Fruit fly (Drosophila melanogaster) whole organism, embryonic: ENCODE measurements around the gene CG10663.

Experiments
- Awh ChIP-seq: fragments of 200-800 bp; sonication (Bioruptor generic); IDR thresholded peaks from 2 replicates; pipeline ENCODE4, ENCODE4 v1.3.6; 2022; ENCODE audit warnings: missing biosample characterization, missing genetic modification characterization
- Blimp-1 ChIP-seq: fragments of 200-800 bp; sonication (Bioruptor generic); optimal IDR thresholded peaks from 3 replicates; lab custom pipeline; 2018; ENCODE audit warnings: missing biosample characterization, missing genetic modification characterization, mild to moderate bottlenecking, moderate library complexity, missing genetic modification reagents
- BtbVII ChIP-seq: fragments of 200-800 bp; sonication (Bioruptor generic); optimal IDR thresholded peaks from 3 replicates; lab custom pipeline; 2017; ENCODE audit warnings: missing biosample characterization, mild to moderate bottlenecking, missing genetic modification characterization
- CG10274 ChIP-seq: fragments of 200-800 bp; sonication (Bioruptor generic); optimal IDR thresholded peaks from 3 replicates; lab custom pipeline; 2017; ENCODE audit warnings: missing biosample characterization, mild to moderate bottlenecking, missing genetic modification characterization
- CG1529 ChIP-seq: fragments of 200-800 bp; sonication (Bioruptor generic); optimal IDR thresholded peaks from 3 replicates; lab custom pipeline; 2018; ENCODE audit warnings: missing biosample characterization, missing genetic modification characterization
- CG1647 ChIP-seq: fragments of 200-800 bp; sonication (Bioruptor generic); optimal IDR thresholded peaks from 3 replicates; lab custom pipeline; 2016; ENCODE audit warnings: missing biosample characterization, missing genetic modification characterization
- CG17359 ChIP-seq: fragments of 200-800 bp; sonication (Bioruptor generic); optimal IDR thresholded peaks from 3 replicates; lab custom pipeline; 2018; ENCODE audit warnings: missing biosample characterization, mild to moderate bottlenecking, missing genetic modification characterization, moderate library complexity
- CG17912 ChIP-seq: fragments of 200-800 bp; sonication (Bioruptor generic); optimal IDR thresholded peaks from 2 replicates; lab custom pipeline; 2018; ENCODE audit warnings: missing biosample characterization, mild to moderate bottlenecking, missing genetic modification characterization
- CG18262 ChIP-seq: fragments of 200-800 bp; optimal IDR thresholded peaks from 3 replicates; lab custom pipeline; 2019; ENCODE audit warnings: missing biosample characterization, mild to moderate bottlenecking, missing genetic modification characterization, moderate library complexity
- CG18599 ChIP-seq: fragments of 200-800 bp; sonication (Bioruptor generic); optimal IDR thresholded peaks from 3 replicates; lab custom pipeline; 2017; ENCODE audit warnings: missing biosample characterization, missing genetic modification characterization, mild to moderate bottlenecking, moderate library complexity, missing genetic modification reagents
- CG2120 ChIP-seq: fragments of 200-800 bp; sonication (Bioruptor generic); optimal IDR thresholded peaks from 3 replicates; lab custom pipeline; 2016; ENCODE audit warnings: missing biosample characterization, missing genetic modification characterization
- CG2202 ChIP-seq: fragments of 200-800 bp; sonication (Bioruptor generic); optimal IDR thresholded peaks from 2 replicates; lab custom pipeline; 2018; ENCODE audit warnings: missing biosample characterization, mild to moderate bottlenecking, missing genetic modification characterization
- CG3163 ChIP-seq: fragments of 200-800 bp; sonication (Bioruptor generic); optimal IDR thresholded peaks from 3 replicates; lab custom pipeline; 2016; ENCODE audit warnings: missing biosample characterization, missing genetic modification characterization
- CG43689 ChIP-seq: fragments of 200-800 bp; sonication (Bioruptor generic); IDR thresholded peaks from 2 replicates; pipeline ENCODE4 v1.3.6; 2022; ENCODE audit warnings: missing biosample characterization, missing genetic modification characterization
- CG4424 ChIP-seq: fragments of 200-800 bp; sonication (Bioruptor generic); optimal IDR thresholded peaks from 3 replicates; lab custom pipeline; 2016; ENCODE audit warnings: missing biosample characterization, missing genetic modification characterization
- CG6791 ChIP-seq: fragments of 200-800 bp; sonication (Bioruptor generic); IDR thresholded peaks from 3 replicates; pipeline ENCODE4 v1.3.6; 2022; ENCODE audit warnings: missing biosample characterization, missing genetic modification characterization; ENCODE audit not compliant: partially characterized antibody
- CG7745 ChIP-seq: fragments of 200-800 bp; sonication (Bioruptor generic); optimal IDR thresholded peaks from 2 replicates; lab custom pipeline; 2018; ENCODE audit warnings: missing biosample characterization, mild to moderate bottlenecking, missing genetic modification characterization, moderate library complexity
- CG7928 ChIP-seq: fragments of 200-800 bp; sonication (Bioruptor generic); optimal IDR thresholded peaks from 2 replicates; lab custom pipeline; 2017; ENCODE audit warnings: missing biosample characterization, mild to moderate bottlenecking, missing genetic modification characterization
- CG9437 ChIP-seq: fragments of 200-800 bp; sonication (Bioruptor generic); optimal IDR thresholded peaks from 2 replicates; lab custom pipeline; 2018; ENCODE audit warnings: missing biosample characterization, mild to moderate bottlenecking, missing genetic modification characterization
- CoRest ChIP-seq: fragments of 200-800 bp; sonication (Bioruptor generic); optimal IDR thresholded peaks from 3 replicates; lab custom pipeline; 2018; ENCODE audit warnings: missing biosample characterization, mild to moderate bottlenecking, missing genetic modification characterization, moderate library complexity
- D19A ChIP-seq: fragments of 200-800 bp; optimal IDR thresholded peaks from 3 replicates; lab custom pipeline; 2019; ENCODE audit warnings: missing biosample characterization, mild to moderate bottlenecking, missing genetic modification characterization, moderate library complexity
- Dp ChIP-seq: fragments of 200-800 bp; sonication (Bioruptor generic); optimal IDR thresholded peaks from 2 replicates; lab custom pipeline; 2018; ENCODE audit warnings: missing biosample characterization, mild to moderate bottlenecking, missing genetic modification characterization, moderate library complexity
- HmgD ChIP-seq: fragments of 200-800 bp; sonication (Bioruptor generic); optimal IDR thresholded peaks from 3 replicates; lab custom pipeline; 2016; ENCODE audit warnings: missing biosample characterization, missing genetic modification characterization
- Hmr ChIP-seq: fragments of 200-800 bp; sonication (Bioruptor generic); optimal IDR thresholded peaks from 3 replicates; lab custom pipeline; 2017; ENCODE audit warnings: mild to moderate bottlenecking, missing biosample characterization, missing genetic modification reagents, missing genetic modification characterization
- Max ChIP-seq: fragments of 200-800 bp; sonication (Bioruptor generic); optimal IDR thresholded peaks from 2 replicates; lab custom pipeline; 2016; ENCODE audit warnings: missing biosample characterization, mild to moderate bottlenecking, missing genetic modification characterization
- Mrtf ChIP-seq: fragments of 200-800 bp; sonication (Bioruptor generic); IDR thresholded peaks from 3 replicates; pipeline ENCODE4 v1.3.6; 2022; ENCODE audit warnings: missing biosample characterization, missing genetic modification characterization
- Opbp ChIP-seq: fragments of 200-800 bp; sonication (Bioruptor generic); IDR thresholded peaks from 3 replicates; pipeline ENCODE4 v1.3.6; 2022; ENCODE audit warnings: missing biosample characterization, missing genetic modification characterization; ENCODE audit not compliant: partially characterized antibody
- Spps ChIP-seq: fragments of 200-800 bp; sonication (Bioruptor generic); optimal IDR thresholded peaks from 2 replicates; lab custom pipeline; 2018; ENCODE audit warnings: missing biosample characterization, mild to moderate bottlenecking, missing genetic modification characterization
- Stat92E ChIP-seq, 3 experiments: fragments of >200 bp in 2 of 3; fragments of 200-800 bp in 1 of 3; sonication (Bioruptor generic) in 1 of 3; optimal IDR thresholded peaks; 2 replicates each; lab custom pipeline; 2017 to 2019; ENCODE audit warnings: missing biosample characterization in 3 of 3, missing genetic modification characterization in 3 of 3, mild to moderate bottlenecking in 1 of 3, moderate library complexity in 1 of 3
- da ChIP-seq: fragments of 200-800 bp; sonication (Bioruptor generic); optimal IDR thresholded peaks from 2 replicates; lab custom pipeline; 2016; ENCODE audit warnings: missing biosample characterization, missing genetic modification characterization
- dm ChIP-seq: fragments of 200-800 bp; sonication (Bioruptor generic); optimal IDR thresholded peaks from 3 replicates; lab custom pipeline; 2016; ENCODE audit warnings: missing biosample characterization, missing genetic modification characterization
- exex ChIP-seq: fragments of 200-800 bp; sonication (Bioruptor generic); optimal IDR thresholded peaks from 4 replicates; lab custom pipeline; 2018; ENCODE audit warnings: missing biosample characterization, mild to moderate bottlenecking, missing genetic modification characterization, moderate library complexity
- grau ChIP-seq: fragments of 200-800 bp; optimal IDR thresholded peaks from 3 replicates; lab custom pipeline; 2019; ENCODE audit warnings: missing biosample characterization, mild to moderate bottlenecking, missing genetic modification characterization, moderate library complexity
- gsb-n ChIP-seq: fragments of 200-800 bp; sonication (Bioruptor generic); optimal IDR thresholded peaks from 3 replicates; lab custom pipeline; 2018; ENCODE audit warnings: missing biosample characterization, mild to moderate bottlenecking, missing genetic modification characterization
- hkb ChIP-seq, 2 experiments: fragments of 200-800 bp in 1 of 2; fragments of >200 bp in 1 of 2; sonication (Bioruptor generic) in 1 of 2; IDR thresholded peaks in 1 of 2; optimal IDR thresholded peaks in 1 of 2; 2 replicates each; pipeline versions ENCODE4 v1.3.6 to Lab custom; 2017 to 2022; ENCODE audit warnings: missing biosample characterization in 1 of 2, missing genetic modification characterization in 1 of 2
- jing ChIP-seq: fragments of 200-800 bp; sonication (Bioruptor generic); optimal IDR thresholded peaks from 2 replicates; lab custom pipeline; 2018; ENCODE audit warnings: missing biosample characterization, mild to moderate bottlenecking, missing genetic modification characterization
- kah ChIP-seq: fragments of 200-800 bp; sonication (Bioruptor generic); optimal IDR thresholded peaks from 2 replicates; lab custom pipeline; 2018; ENCODE audit warnings: missing biosample characterization, mild to moderate bottlenecking, missing genetic modification characterization
- mam ChIP-seq: fragments of 200-800 bp; sonication (Bioruptor generic); optimal IDR thresholded peaks from 3 replicates; lab custom pipeline; 2016; ENCODE audit warnings: missing biosample characterization, missing genetic modification characterization
- mld ChIP-seq: fragments of 200-800 bp; sonication (Bioruptor generic); IDR thresholded peaks from 3 replicates; pipeline ENCODE4 v1.3.6; 2022; ENCODE audit warnings: missing biosample characterization, missing genetic modification characterization; ENCODE audit not compliant: partially characterized antibody
- nmo ChIP-seq: fragments of 200-800 bp; sonication (Bioruptor generic); optimal IDR thresholded peaks from 2 replicates; lab custom pipeline; 2018; ENCODE audit warnings: missing biosample characterization, mild to moderate bottlenecking, missing genetic modification characterization, moderate library complexity
- pb ChIP-seq: fragments of 200-800 bp; sonication (Bioruptor generic); optimal IDR thresholded peaks from 3 replicates; lab custom pipeline; 2016; ENCODE audit warnings: missing biosample characterization, missing genetic modification characterization
- pho ChIP-seq: fragments of 200-800 bp; sonication (Bioruptor generic); optimal IDR thresholded peaks from 2 replicates; lab custom pipeline; 2016; ENCODE audit warnings: missing biosample characterization, missing genetic modification characterization
- pum ChIP-seq: fragments of 200-800 bp; sonication (Bioruptor generic); optimal IDR thresholded peaks from 2 replicates; lab custom pipeline; 2016; ENCODE audit warnings: missing biosample characterization, missing genetic modification characterization
- row ChIP-seq: fragments of 200-800 bp; sonication (Bioruptor generic); IDR thresholded peaks from 3 replicates; pipeline ENCODE4 v1.3.6; 2022; ENCODE audit warnings: missing biosample characterization, missing genetic modification characterization
- sens ChIP-seq: fragments of 200-800 bp; sonication (Bioruptor generic); peaks from one replicate; lab custom pipeline; 2016; ENCODE audit warnings: missing biosample characterization, missing genetic modification characterization
- tna ChIP-seq: fragments of 200-800 bp; sonication (Bioruptor generic); IDR thresholded peaks from 2 replicates; pipeline ENCODE4 v1.3.6; 2022; ENCODE audit warnings: missing biosample characterization, missing genetic modification characterization; ENCODE audit not compliant: partially characterized antibody
- trh ChIP-seq: fragments of 200-800 bp; sonication (Bioruptor generic); optimal IDR thresholded peaks from 2 replicates; lab custom pipeline; 2016; ENCODE audit warnings: missing biosample characterization, missing genetic modification characterization
- tx ChIP-seq: fragments of 200-800 bp; sonication (Bioruptor generic); optimal IDR thresholded peaks from 2 replicates; lab custom pipeline; 2016; ENCODE audit warnings: missing biosample characterization, missing genetic modification characterization
- vvl ChIP-seq: fragments of 200-800 bp; sonication (Bioruptor generic); IDR thresholded peaks from 2 replicates; pipeline ENCODE4 v1.3.6; 2022; ENCODE audit warnings: missing biosample characterization, missing genetic modification characterization

CG10663 gene

DNA sequence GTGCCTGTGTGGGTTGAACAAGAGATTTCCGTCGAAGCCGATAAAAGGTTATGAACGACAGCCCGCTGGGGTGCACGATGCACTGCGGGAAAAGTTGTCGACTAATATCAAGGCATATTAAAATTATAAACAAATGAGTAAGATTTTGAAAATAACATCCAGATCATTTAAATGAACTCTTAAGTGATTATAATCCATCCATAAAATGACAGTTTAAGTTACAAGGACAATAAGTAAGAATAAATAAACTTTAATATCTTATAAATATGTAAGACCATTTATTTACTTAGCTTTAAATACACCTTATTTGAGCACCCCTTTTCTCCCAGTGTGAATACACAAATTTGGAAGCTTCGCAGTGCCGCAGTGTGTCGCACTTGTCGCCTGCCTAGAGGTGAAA is 40.8 kb downstream of the CG10663 start (continued):
- TF ChIP-seq grau (tag; lab: Kevin White, UChicago) (peak; percentile 7), sens (peak; percentile 19), CoRest (tag; lab: Kevin White, UChicago) (peak; percentile 5), CG1647 (GFP tag; lab: Kevin White, UChicago) (no peak), dm (GFP tag; lab: Kevin White, UChicago) (no peak), jing (GFP tag; lab: Kevin White, UChicago) (no peak), trh (GFP tag; lab: Kevin White, UChicago) (no peak), CG2120 (GFP tag; lab: Kevin White, UChicago) (no peak), CG18262 (tag; lab: Kevin White, UChicago) (peak; percentile 62), D19A (tag; lab: Kevin White, UChicago) (peak; percentile 15), row (GFP tag; lab: Robert Waterston, UW) (peak; percentile 22; the same call in 1 of the 3 replicates), nmo (GFP tag; lab: Kevin White, UChicago) (peak; percentile 33)

DNA sequence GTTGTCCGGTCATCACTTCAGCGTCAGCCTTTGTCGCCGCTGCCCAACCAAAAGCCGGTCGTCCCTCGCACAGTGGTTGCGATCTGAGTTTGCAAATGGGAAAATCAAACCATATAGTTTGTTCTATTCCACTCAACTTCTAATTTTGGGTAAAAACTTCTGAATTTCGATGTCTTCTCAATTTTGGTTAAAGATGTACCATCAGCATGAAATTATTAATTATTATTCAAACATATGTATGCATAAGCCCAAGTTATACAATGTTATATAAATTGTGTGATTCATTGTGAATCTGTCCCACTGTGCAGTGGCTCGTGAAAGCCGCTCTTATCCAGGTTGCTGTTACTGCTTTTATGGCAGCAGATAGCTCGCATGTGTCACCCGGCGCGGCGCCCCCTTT is 42.2 kb downstream of the CG10663 start:
- TF ChIP-seq CG18262 (tag; lab: Kevin White, UChicago) (peak; percentile 43), gsb-n (no peak), Blimp-1 (GFP tag; lab: Kevin White, UChicago) (peak; percentile 8), mam (no peak), CG10274 (GFP tag; lab: Kevin White, UChicago) (no peak), vvl (GFP tag; lab: Robert Waterston, UW) (no peak), Dp (no peak), kah (GFP tag; lab: Kevin White, UChicago) (no peak), pb (no peak), CG6791 (GFP tag; lab: Robert Waterston, UW) (no peak), pum (no peak), pho (GFP tag; lab: Kevin White, UChicago) (no peak), da (no peak), BtbVII (no peak), Spps (tag; lab: Kevin White, UChicago) (no peak), CG3163 (GFP tag; lab: Kevin White, UChicago) (no peak), tx (GFP tag; lab: Kevin White, UChicago) (no peak), tna (GFP tag; lab: Robert Waterston, UW) (no peak), CG1529 (GFP tag; lab: Kevin White, UChicago) (peak; percentile 1), CG7745 (tag; lab: Kevin White, UChicago) (no peak), Mrtf (no peak), CG9437 (GFP tag; lab: Kevin White, UChicago) (no peak), CG7928 (GFP tag; lab: Kevin White, UChicago) (no peak), Stat92E (GFP tag; optimal IDR thresholded peaks at IDR 0.05; lab: Kevin White, UChicago) (no peak), Opbp (GFP tag; lab: Robert Waterston, UW) (no peak), CG17912 (GFP tag; lab: Kevin White, UChicago) (no peak), mld (GFP tag; lab: Robert Waterston, UW) (no peak), CG2202 (no peak), Hmr (no peak), CG18599 (GFP tag; lab: Kevin White, UChicago) (no peak), Awh (GFP tag; lab: Robert Waterston, UW) (no peak), CG43689 (GFP tag; lab: Robert Waterston, UW) (no peak), exex (tag; lab: Kevin White, UChicago) (no peak), HmgD (GFP tag; lab: Kevin White, UChicago) (no peak), hkb (optimal IDR thresholded peaks at IDR 0.05; lab: Kevin White, UChicago) (no peak), hkb (GFP tag; IDR thresholded peaks at IDR 0.05; lab: Robert Waterston, UW) (no peak), CG17359 (tag; lab: Kevin White, UChicago) (no peak), CG4424 (GFP tag; lab: Kevin White, UChicago) (peak; percentile 1), Max (no peak)
